Fruit fly (Drosophila melanogaster): ENCODE measurements around the gene pip.
A peak's percentile ranks its signal among the peaks of the same experiment; 100 is the strongest.

Gene pip

dm6 chr3L:19264141-19264487 lies 73.3 kb downstream of the pip start, which contains the start of gene Max (continued):
- no peak for TF ChIP-seq prd (optimal IDR thresholded peaks at IDR 0.05)
- TF ChIP-seq prd (GFP tag; IDR thresholded peaks at IDR 0.05), result peak; percentile 77
- no peak for TF ChIP-seq shn (GFP tag; optimal IDR thresholded peaks at IDR 0.05)
- TF ChIP-seq ham (GFP tag; IDR thresholded peaks at IDR 0.05), result no peak
- TF ChIP-seq emc (GFP tag; optimal IDR thresholded peaks at IDR 0.05), result no peak
- TF ChIP-seq CG10462 (GFP tag; optimal IDR thresholded peaks at IDR 0.05), result peak; percentile 15
- TF ChIP-seq otp (GFP tag; IDR thresholded peaks at IDR 0.05), result 0 out of 3 replicates have a peak, but pooled peaks have one; percentile 12
- TF ChIP-seq CG13624 (GFP tag; optimal IDR thresholded peaks at IDR 0.05), result no peak
- 0 out of 2 replicates have a peak, but pooled peaks have one; percentile 17 for TF ChIP-seq wor (GFP tag; IDR thresholded peaks at IDR 0.05)
- peak; percentile 71 for TF ChIP-seq CG17359 (tag; optimal IDR thresholded peaks at IDR 0.05)
- peak; percentile 47; the same call in 2 of the 3 replicates for TF ChIP-seq CG34422 (GFP tag; IDR thresholded peaks at IDR 0.05)
- TF ChIP-seq CG2889 (GFP tag; IDR thresholded peaks at IDR 0.05), result peak; percentile 54; the same call in 1 of the 3 replicates
- TF ChIP-seq CG6813 (GFP tag; optimal IDR thresholded peaks at IDR 0.05), result peak; percentile 45
- no peak for TF ChIP-seq sc (optimal IDR thresholded peaks at IDR 0.05)
- peak; percentile 17 for TF ChIP-seq sc (GFP tag; optimal IDR thresholded peaks at IDR 0.05)
- peak; percentile 83 for TF ChIP-seq CoRest (tag; optimal IDR thresholded peaks at IDR 0.05)
- no peak for TF ChIP-seq CG1792 (GFP tag; optimal IDR thresholded peaks at IDR 0.05)
- peak; percentile 57; the same call in 1 of the 2 replicates for TF ChIP-seq seq (GFP tag; IDR thresholded peaks at IDR 0.05)
- no peak for TF ChIP-seq CG12236 (GFP tag; optimal IDR thresholded peaks at IDR 0.05)
- TF ChIP-seq CG4328 (GFP tag; optimal IDR thresholded peaks at IDR 0.05), result peak; percentile 52
- TF ChIP-seq CG34376 (GFP tag; optimal IDR thresholded peaks at IDR 0.05), result peak; percentile 46
- no peak for TF ChIP-seq Hmx (GFP tag; optimal IDR thresholded peaks at IDR 0.05)
- TF ChIP-seq run (tag; optimal IDR thresholded peaks at IDR 0.05), result no peak
- peak; percentile 72 for TF ChIP-seq tgo (GFP tag; IDR thresholded peaks at IDR 0.05)
- TF ChIP-seq CG17912 (GFP tag; optimal IDR thresholded peaks at IDR 0.05), result peak; percentile 50
- peak; percentile 26 for TF ChIP-seq CG6683 (GFP tag; optimal IDR thresholded peaks at IDR 0.05)
- TF ChIP-seq Vsx1 (GFP tag; optimal IDR thresholded peaks at IDR 0.05), result no peak
- peak; percentile 24 for TF ChIP-seq Bdp1 (GFP tag; optimal IDR thresholded peaks at IDR 0.05)
- 0 out of 4 replicates have a peak, but pooled peaks have one; percentile 39 for TF ChIP-seq Dll (GFP tag; IDR thresholded peaks at IDR 0.05; ENCODE audit: partially characterized antibody)
- TF ChIP-seq lov (optimal IDR thresholded peaks at IDR 0.05), result no peak
- TF ChIP-seq lov (GFP tag; IDR thresholded peaks at IDR 0.05), result 0 out of 3 replicates have a peak, but pooled peaks have one; percentile 32
- TF ChIP-seq CG32767 (GFP tag; IDR thresholded peaks at IDR 0.05), result peak; percentile 76
- TF ChIP-seq CG4854 (GFP tag; optimal IDR thresholded peaks at IDR 0.05), result peak; percentile 3
- peak; percentile 43 for TF ChIP-seq Six4 (GFP tag; optimal IDR thresholded peaks at IDR 0.05)
- no peak for TF ChIP-seq CG5953 (GFP tag; IDR thresholded peaks at IDR 0.05)
- no peak for TF ChIP-seq Sry-β (GFP tag; optimal IDR thresholded peaks at IDR 0.05)
- TF ChIP-seq CG12071 (GFP tag; optimal IDR thresholded peaks at IDR 0.05), result peak; percentile 36
- peak; percentile 32 for TF ChIP-seq Abd-B (GFP tag; optimal IDR thresholded peaks at IDR 0.05)
- TF ChIP-seq cad (GFP tag; optimal IDR thresholded peaks at IDR 0.05), result no peak
- TF ChIP-seq org-1 (GFP tag; optimal IDR thresholded peaks at IDR 0.05), result peak; percentile 7
- TF ChIP-seq gcm (GFP tag; optimal IDR thresholded peaks at IDR 0.05), result peak; percentile 66
- peak; percentile 79 for TF ChIP-seq CG8924 (tag; optimal IDR thresholded peaks at IDR 0.05)
- TF ChIP-seq chif (GFP tag; optimal IDR thresholded peaks at IDR 0.05), result peak in 1 of 2 experiments; percentile 5
- no peak for TF ChIP-seq usp (GFP tag; optimal IDR thresholded peaks at IDR 0.05)
- no peak for TF ChIP-seq crol (GFP tag; IDR thresholded peaks at IDR 0.05)
- TF ChIP-seq ftz-f1 (GFP tag; optimal IDR thresholded peaks at IDR 0.05), result peak; percentile 12
- peak; percentile 92 for TF ChIP-seq Max (GFP tag; optimal IDR thresholded peaks at IDR 0.05)
- no peak for TF ChIP-seq CG8765 (GFP tag; IDR thresholded peaks at IDR 0.05)
- no peak for TF ChIP-seq ERR (GFP tag; optimal IDR thresholded peaks at IDR 0.05)
- no peak for TF ChIP-seq zen2 (GFP tag; IDR thresholded peaks at IDR 0.05; ENCODE audit: partially characterized antibody)
- TF ChIP-seq ci (GFP tag; IDR thresholded peaks at IDR 0.05), result peak; percentile 87
- TF ChIP-seq nom (GFP tag; optimal IDR thresholded peaks at IDR 0.05), result peak; percentile 32
